Worm (Caenorhabditis elegans) whole organism, L2 larva: Measurements from ENCODE around the gene Y61A9LA.12.

ENCODE experiments used
- snpc-4 ChIP-seq: fragments of 150-350 bp; optimal IDR thresholded peaks from 2 replicates; lab custom pipeline; 2014; ENCODE audit warnings: missing biosample characterization, missing genetic modification characterization
- unc-62 ChIP-seq: fragments of 150-350 bp; optimal IDR thresholded peaks from 2 replicates; lab custom pipeline; 2014; ENCODE audit warnings: missing biosample characterization, missing genetic modification reagents, missing genetic modification characterization
- zag-1 ChIP-seq: fragments of 150-350 bp; optimal IDR thresholded peaks from 2 replicates; lab custom pipeline; 2014; ENCODE audit warnings: missing biosample characterization, missing genetic modification characterization

ce11 chrV:4509319-4509937 is 44.2 kb upstream of the Y61A9LA.12 start:
- TF ChIP-seq zag-1 = no peak
- no peak for TF ChIP-seq unc-62
- TF ChIP-seq snpc-4 = no peak
